Worm (Caenorhabditis elegans) whole organism, L4 larva: ENCODE data around the gene irld-6.
A peak's percentile ranks its signal among the peaks of the same experiment; 100 is the strongest.

Experiments used
- F37D6.2 ChIP-seq: sonication (generic microtip); optimal IDR thresholded peaks from 2 replicates; lab custom pipeline; 2016; ENCODE audit warnings: mild to moderate bottlenecking, missing genetic modification characterization, missing compliant biosample characterization
- T20F7.1 ChIP-seq: fragments of 200-800 bp; sonication (Bioruptor generic); optimal IDR thresholded peaks from 2 replicates; lab custom pipeline; 2018; ENCODE audit warnings: mild to moderate bottlenecking, missing genetic modification characterization, missing compliant biosample characterization
- Y5F2A.4 ChIP-seq: fragments of 200-800 bp; sonication (Bioruptor generic); optimal IDR thresholded peaks from 2 replicates; lab custom pipeline; 2018; ENCODE audit warnings: mild to moderate bottlenecking, missing genetic modification characterization, missing compliant biosample characterization
- Y75B8A.6 ChIP-seq: fragments of 200-800 bp; sonication (Bioruptor generic); IDR thresholded peaks from 2 replicates; pipeline ENCODE4 v1.3.6; 2022; ENCODE audit warnings: missing genetic modification reagents, missing genetic modification characterization, missing compliant biosample characterization
- ZK337.2 ChIP-seq: fragments of 200-800 bp; sonication (Bioruptor generic); IDR thresholded peaks from 2 replicates; pipeline ENCODE4 v1.3.6; 2022; ENCODE audit warnings: missing genetic modification reagents, missing genetic modification characterization, missing compliant biosample characterization
- ZK546.5 ChIP-seq, 2 experiments: sonication (generic microtip); optimal IDR thresholded peaks; 2 replicates each; lab custom pipeline; 2017; ENCODE audit warnings: missing biosample characterization in 2 of 2, missing genetic modification characterization in 2 of 2
- aha-1 ChIP-seq: fragments of 150-350 bp; peaks from one replicate; lab custom pipeline; 2014; ENCODE audit warnings: missing biosample characterization, missing genetic modification characterization
- arid-1 ChIP-seq: fragments of 200-800 bp; sonication (Bioruptor generic); conservative IDR thresholded peaks from 2 replicates; pipeline ENCODE4 v1.3.6; 2022; ENCODE audit warnings: missing genetic modification reagents, missing genetic modification characterization, missing compliant biosample characterization
- ceh-32 ChIP-seq: sonication (generic microtip); optimal IDR thresholded peaks from 2 replicates; lab custom pipeline; 2016; ENCODE audit warnings: mild to moderate bottlenecking, missing genetic modification characterization, missing compliant biosample characterization; ENCODE audit not compliant: poor library complexity
- ceh-44 ChIP-seq: fragments of 200-800 bp; sonication (Bioruptor generic); IDR thresholded peaks from 2 replicates; pipeline ENCODE4 v1.3.6; 2022; ENCODE audit warnings: missing genetic modification reagents, missing genetic modification characterization, missing compliant biosample characterization
- ceh-62 ChIP-seq: sonication (generic microtip); optimal IDR thresholded peaks from 2 replicates; lab custom pipeline; 2017; ENCODE audit warnings: missing biosample characterization, missing genetic modification characterization
- ces-1 ChIP-seq: fragments of 150-350 bp; sonication (generic microtip); optimal IDR thresholded peaks from 4 replicates; lab custom pipeline; 2014; ENCODE audit warnings: missing biosample characterization, missing genetic modification reagents, missing genetic modification characterization
- daf-8 ChIP-seq: fragments of 200-800 bp; sonication (Bioruptor generic); IDR thresholded peaks from 2 replicates; pipeline ENCODE4 v1.3.6; 2022; ENCODE audit warnings: missing genetic modification characterization, missing compliant biosample characterization
- dmd-9 ChIP-seq: fragments of 200-800 bp; sonication (Bioruptor generic); IDR thresholded peaks from 2 replicates; pipeline ENCODE4 v1.3.6; 2022; ENCODE audit warnings: missing genetic modification reagents, missing genetic modification characterization, missing compliant biosample characterization
- dpl-1 ChIP-seq: fragments of 150-350 bp; optimal IDR thresholded peaks from 2 replicates; lab custom pipeline; 2014; ENCODE audit warnings: missing biosample characterization, missing genetic modification reagents, missing genetic modification characterization
- duxl-1 ChIP-seq: sonication (generic microtip); optimal IDR thresholded peaks from 2 replicates; lab custom pipeline; 2016; ENCODE audit warnings: mild to moderate bottlenecking, missing genetic modification characterization, moderate library complexity, missing compliant biosample characterization; ENCODE audit not compliant: poor library complexity
- egl-43 ChIP-seq: fragments of 200-800 bp; sonication (Bioruptor generic); IDR thresholded peaks from 2 replicates; pipeline ENCODE4 v1.3.6; 2022; ENCODE audit warnings: missing genetic modification reagents, missing genetic modification characterization, missing compliant biosample characterization
- fos-1 ChIP-seq: fragments of 150-350 bp; optimal IDR thresholded peaks from 2 replicates; lab custom pipeline; 2014; ENCODE audit warnings: missing biosample characterization, missing genetic modification characterization
- gei-8 ChIP-seq: fragments of 200-800 bp; sonication (Bioruptor generic); optimal IDR thresholded peaks from 2 replicates; lab custom pipeline; 2018; ENCODE audit warnings: mild to moderate bottlenecking, missing genetic modification characterization, missing compliant biosample characterization
- hlh-11 ChIP-seq: fragments of 200-800 bp; sonication (Bioruptor generic); optimal IDR thresholded peaks from 2 replicates; lab custom pipeline; 2018; ENCODE audit warnings: mild to moderate bottlenecking, missing genetic modification characterization, missing compliant biosample characterization
- jun-1 ChIP-seq: fragments of 150-350 bp; optimal IDR thresholded peaks from 2 replicates; lab custom pipeline; 2014; ENCODE audit warnings: missing biosample characterization, missing genetic modification reagents, missing genetic modification characterization
- lim-7 ChIP-seq: fragments of 200-800 bp; sonication (Bioruptor generic); IDR thresholded peaks from 2 replicates; pipeline ENCODE4 v1.3.6; 2022; ENCODE audit warnings: missing genetic modification characterization, missing compliant biosample characterization
- lin-1 ChIP-seq: fragments of 200-800 bp; sonication (Bioruptor generic); IDR thresholded peaks from 2 replicates; pipeline ENCODE4 v1.3.6; 2022; ENCODE audit warnings: missing genetic modification reagents, missing genetic modification characterization, missing compliant biosample characterization
- lin-15B ChIP-seq: fragments of 150-350 bp; sonication (generic microtip); optimal IDR thresholded peaks from 3 replicates; lab custom pipeline; 2014; ENCODE audit warnings: missing biosample characterization, missing genetic modification characterization
- lin-39 ChIP-seq: fragments of 150-350 bp; optimal IDR thresholded peaks from 2 replicates; lab custom pipeline; 2014; ENCODE audit warnings: missing biosample characterization, missing genetic modification reagents, missing genetic modification characterization
- mdl-1 ChIP-seq, 2 experiments: fragments of 150-350 bp in 1 of 2; sonication (generic microtip) in 1 of 2; optimal IDR thresholded peaks; 2 replicates each; lab custom pipeline; 2014 to 2017; ENCODE audit warnings: missing biosample characterization in 2 of 2, missing genetic modification characterization in 2 of 2
- mes-2 ChIP-seq: sonication (generic microtip); optimal IDR thresholded peaks from 2 replicates; lab custom pipeline; 2016; ENCODE audit warnings: missing genotype, mild to moderate bottlenecking, missing genetic modification characterization, missing compliant biosample characterization; ENCODE audit not compliant: poor library complexity, severe bottlenecking
- mxl-3 ChIP-seq: fragments of 200-800 bp; sonication (Bioruptor generic); optimal IDR thresholded peaks from 2 replicates; lab custom pipeline; 2018; ENCODE audit warnings: mild to moderate bottlenecking, missing genetic modification characterization, missing compliant biosample characterization
- nhr-10 ChIP-seq: fragments of 150-350 bp; optimal IDR thresholded peaks from 2 replicates; lab custom pipeline; 2014; ENCODE audit warnings: missing biosample characterization, missing genetic modification characterization
- nhr-28 ChIP-seq: fragments of 150-350 bp; optimal IDR thresholded peaks from 2 replicates; lab custom pipeline; 2014; ENCODE audit warnings: missing biosample characterization, missing genetic modification characterization
- nhr-41 ChIP-seq: fragments of 200-800 bp; sonication (Bioruptor generic); IDR thresholded peaks from 2 replicates; pipeline ENCODE4 v1.3.6; 2022; ENCODE audit warnings: missing genetic modification reagents, missing genetic modification characterization, missing compliant biosample characterization
- nhr-48 ChIP-seq: sonication (generic microtip); optimal IDR thresholded peaks from 2 replicates; lab custom pipeline; 2016; ENCODE audit warnings: mild to moderate bottlenecking, missing genetic modification characterization, missing compliant biosample characterization
- nhr-6 ChIP-seq: fragments of 150-350 bp; optimal IDR thresholded peaks from 2 replicates; lab custom pipeline; 2014; ENCODE audit warnings: missing biosample characterization, missing genetic modification characterization
- pha-4 ChIP-seq, 2 experiments: fragments of 150-350 bp in 1 of 2; fragments of 200-800 bp in 1 of 2; sonication (Bioruptor generic) in 1 of 2; IDR thresholded peaks in 1 of 2; optimal IDR thresholded peaks in 1 of 2; 2 replicates each; pipeline versions ENCODE4 v1.3.6 to Lab custom; 2014 to 2022; ENCODE audit warnings: missing genetic modification characterization in 2 of 2, missing genetic modification reagents in 2 of 2, missing biosample characterization in 1 of 2, missing compliant biosample characterization in 1 of 2
- rbr-2 ChIP-seq: sonication (generic microtip); optimal IDR thresholded peaks from 2 replicates; lab custom pipeline; 2016; ENCODE audit warnings: missing genotype, missing genetic modification characterization, missing compliant biosample characterization
- saeg-2 ChIP-seq: fragments of 200-800 bp; sonication (Bioruptor generic); IDR thresholded peaks from 2 replicates; pipeline ENCODE4 v1.3.6; 2022; ENCODE audit warnings: missing genetic modification reagents, missing genetic modification characterization, missing compliant biosample characterization
- spr-3 ChIP-seq: fragments of 200-800 bp; sonication (Bioruptor generic); optimal IDR thresholded peaks from 2 replicates; lab custom pipeline; 2018; ENCODE audit warnings: mild to moderate bottlenecking, missing genetic modification characterization, missing compliant biosample characterization
- unc-130 ChIP-seq: sonication (generic microtip); optimal IDR thresholded peaks from 2 replicates; lab custom pipeline; 2016; ENCODE audit warnings: missing genetic modification reagents, missing genetic modification characterization, missing compliant biosample characterization
- zfp-3 ChIP-seq: fragments of 200-800 bp; sonication (Bioruptor generic); conservative IDR thresholded peaks from 2 replicates; pipeline ENCODE4 v1.3.6; 2022; ENCODE audit warnings: missing genetic modification reagents, missing genetic modification characterization, missing compliant biosample characterization
- zip-11 ChIP-seq: fragments of 200-800 bp; sonication (Bioruptor generic); IDR thresholded peaks from 2 replicates; pipeline ENCODE4 v1.3.6; 2022; ENCODE audit warnings: missing genetic modification characterization, missing compliant biosample characterization
- ztf-7 ChIP-seq: fragments of 150-350 bp; optimal IDR thresholded peaks from 2 replicates; lab custom pipeline; 2014; ENCODE audit warnings: missing biosample characterization, missing genetic modification characterization

The irld-6 gene

ce11 chrV:10741357-10741756, 15.2 kb downstream of the irld-6 start, which contains the start of gene ZC302.3:
TSS of gene ZC302.3 (minus strand) at chrV:10741457.
- TF ChIP-seq F37D6.2 (tag; lab: Kevin White, UChicago) (no peak), Y75B8A.6 (GFP tag; lab: Robert Waterston, UW) (no peak), lin-39 (no peak), nhr-41 (no peak), jun-1 (tag; lab: Kevin White, UChicago) (no peak), gei-8 (GFP tag; lab: Kevin White, UChicago) (no peak), dmd-9 (GFP tag; lab: Robert Waterston, UW) (no peak), pha-4 (GFP tag; IDR thresholded peaks at IDR 0.05; lab: Robert Waterston, UW) (no peak), pha-4 (tag; optimal IDR thresholded peaks at IDR 0.05; lab: Kevin White, UChicago) (no peak), lim-7 (GFP tag; lab: Robert Waterston, UW) (no peak)

- TF ChIP-seq ceh-44 (no peak), nhr-10 (tag; lab: Kevin White, UChicago) (no peak), nhr-6 (peak; percentile 65), spr-3 (no peak), ZK337.2 (GFP tag; lab: Robert Waterston, UW) (peak; percentile 74), ZK546.5 (tag; optimal IDR thresholded peaks at IDR 0.05; lab: Kevin White, UChicago) (no peak), zfp-3 (no peak), mes-2 (tag; lab: Kevin White, UChicago) (peak; percentile 98), nhr-48 (tag; lab: Kevin White, UChicago) (no peak), saeg-2 (GFP tag; lab: Robert Waterston, UW) (no peak), lin-15B (no peak), F37D6.2 (tag; lab: Kevin White, UChicago) (no peak), gei-8 (GFP tag; lab: Kevin White, UChicago) (no peak), hlh-11 (tag; lab: Kevin White, UChicago) (peak; percentile 42), unc-130 (GFP tag; lab: Kevin White, UChicago) (peak; percentile 59), egl-43 (GFP tag; lab: Robert Waterston, UW) (no peak), duxl-1 (tag; lab: Kevin White, UChicago) (peak; percentile 18), arid-1 (no peak), jun-1 (tag; lab: Kevin White, UChicago) (no peak), nhr-28 (tag; lab: Kevin White, UChicago) (peak; percentile 18), rbr-2 (peak; percentile 7), daf-8 (GFP tag; lab: Robert Waterston, UW) (no peak), ztf-7 (tag; lab: Kevin White, UChicago) (no peak), lin-1 (GFP tag; lab: Robert Waterston, UW) (no peak), dmd-9 (GFP tag; lab: Robert Waterston, UW) (0 out of 2 replicates have a peak, but pooled peaks have one; percentile 26), fos-1 (tag; lab: Kevin White, UChicago) (no peak), ceh-32 (tag; lab: Kevin White, UChicago) (no peak), Y5F2A.4 (GFP tag; lab: Kevin White, UChicago) (no peak), aha-1 (tag; lab: Kevin White, UChicago) (peak; percentile 52), dpl-1 (GFP tag; lab: Kevin White, UChicago) (peak; percentile 94), ceh-62 (no peak), mdl-1 (tag; optimal IDR thresholded peaks at IDR 0.05; lab: Kevin White, UChicago) (peak in 1 of 2 experiments; percentile 6), pha-4 (GFP tag; IDR thresholded peaks at IDR 0.05; lab: Robert Waterston, UW) (no peak), pha-4 (tag; optimal IDR thresholded peaks at IDR 0.05; lab: Kevin White, UChicago) (no peak), zip-11 (GFP tag; lab: Robert Waterston, UW) (no peak), mxl-3 (GFP tag; lab: Kevin White, UChicago) (peak; percentile 4), T20F7.1 (peak; percentile 28), ces-1 (GFP tag; lab: Kevin White, UChicago) (no peak)
Measured at ce11 chrV:10736756-10737155, 19.8 kb downstream of the irld-6 start, which contains the start of the genes mre-11 and wdr-5.3. TSS of gene mre-11 (minus strand) at chrV:10736868. TSS of gene wdr-5.3 (plus strand) at chrV:10737116.
